Worm (Caenorhabditis elegans) whole organism, early embryonic: ENCODE results near the gene hmp-1.

Source experiments
- aly-1 ChIP-seq: sonication (generic microtip); optimal IDR thresholded peaks from 2 replicates; lab custom pipeline; 2016; ENCODE audit warnings: missing genetic modification characterization, missing compliant biosample characterization
- ama-1 ChIP-seq: fragments of 150-350 bp; optimal IDR thresholded peaks from 2 replicates; lab custom pipeline; 2014
- ceh-13 ChIP-seq: fragments of 200-800 bp; sonication (Bioruptor generic); optimal IDR thresholded peaks from 2 replicates; lab custom pipeline; 2018; ENCODE audit warnings: mild to moderate bottlenecking, missing genetic modification characterization, missing compliant biosample characterization
- ceh-36 ChIP-seq: sonication (generic microtip); optimal IDR thresholded peaks from 2 replicates; lab custom pipeline; 2016; ENCODE audit warnings: missing genetic modification characterization, inconsistent platforms, missing compliant biosample characterization
- flt-1 ChIP-seq: fragments of 200-800 bp; sonication (Bioruptor generic); IDR thresholded peaks from 2 replicates; pipeline ENCODE4 v1.3.6; 2022; ENCODE audit warnings: missing genetic modification characterization, missing compliant biosample characterization

- TF ChIP-seq flt-1 (GFP tag; lab: Robert Waterston, UW), result no peak
- no peak for TF ChIP-seq ceh-36 (tag; lab: Kevin White, UChicago)
- no peak for TF ChIP-seq ama-1
- TF ChIP-seq ceh-13 (GFP tag; lab: Kevin White, UChicago), result no peak
- TF ChIP-seq aly-1 (tag; lab: Kevin White, UChicago), result no peak
Observed at ce11 chrV:11896322-11896898, 50.7 kb downstream of the hmp-1 start.
